Fruit fly (Drosophila melanogaster) whole organism, prepupa: ENCODE results near the gene BBIP1.

Experiments used
- Blimp-1 ChIP-seq: fragments of 200-800 bp; sonication (Bioruptor generic); optimal IDR thresholded peaks from 3 replicates; lab custom pipeline; 2017; ENCODE audit warnings: missing biosample characterization, missing genetic modification characterization, mild to moderate bottlenecking, moderate library complexity, missing genetic modification reagents
- CG10631 ChIP-seq: fragments of 200-800 bp; sonication (Bioruptor generic); optimal IDR thresholded peaks from 2 replicates; lab custom pipeline; 2016; ENCODE audit warnings: missing biosample characterization, missing genetic modification characterization
- CG10669 ChIP-seq: fragments of 200-800 bp; sonication (Bioruptor generic); optimal IDR thresholded peaks from 3 replicates; lab custom pipeline; 2018; ENCODE audit warnings: missing biosample characterization, mild to moderate bottlenecking, missing genetic modification characterization, moderate library complexity
- CG11294 ChIP-seq: fragments of 200-800 bp; sonication (Bioruptor generic); IDR thresholded peaks from 2 replicates; pipeline ENCODE4 v1.3.6; 2022; ENCODE audit warnings: missing biosample characterization, missing genetic modification characterization
- CG11762 ChIP-seq: fragments of 200-800 bp; sonication (Bioruptor generic); optimal IDR thresholded peaks from 3 replicates; lab custom pipeline; 2016; ENCODE audit warnings: missing biosample characterization, missing genetic modification characterization; ENCODE audit not compliant: insufficient read depth
- CG11902 ChIP-seq: fragments of 200-800 bp; sonication (Bioruptor generic); optimal IDR thresholded peaks from 3 replicates; lab custom pipeline; 2016; ENCODE audit warnings: missing biosample characterization, missing genetic modification characterization
- CG31627 ChIP-seq: fragments of 200-800 bp; sonication (Bioruptor generic); optimal IDR thresholded peaks from 3 replicates; lab custom pipeline; 2016; ENCODE audit warnings: missing biosample characterization, missing genetic modification characterization
- CG32006 ChIP-seq: fragments of 200-800 bp; sonication (Bioruptor generic); optimal IDR thresholded peaks from 3 replicates; lab custom pipeline; 2017; ENCODE audit warnings: missing biosample characterization, mild to moderate bottlenecking, missing genetic modification characterization
- CG34406 ChIP-seq: fragments of 200-800 bp; sonication (Bioruptor generic); optimal IDR thresholded peaks from 3 replicates; lab custom pipeline; 2016; ENCODE audit warnings: missing biosample characterization, missing genetic modification characterization
- CG3919 ChIP-seq: fragments of 200-800 bp; sonication (Bioruptor generic); optimal IDR thresholded peaks from 3 replicates; lab custom pipeline; 2016; ENCODE audit warnings: missing biosample characterization, missing genetic modification characterization
- CG4318 ChIP-seq: fragments of 200-800 bp; sonication (Bioruptor generic); optimal IDR thresholded peaks from 3 replicates; lab custom pipeline; 2017; ENCODE audit warnings: missing biosample characterization, mild to moderate bottlenecking, missing genetic modification characterization
- CG6163 ChIP-seq: fragments of 200-800 bp; sonication (Bioruptor generic); IDR thresholded peaks from 3 replicates; pipeline ENCODE4 v1.3.6; 2022; ENCODE audit warnings: missing biosample characterization, missing genetic modification characterization
- CG6276 ChIP-seq: fragments of 200-800 bp; sonication (Bioruptor generic); optimal IDR thresholded peaks from 2 replicates; lab custom pipeline; 2017; ENCODE audit warnings: missing biosample characterization, mild to moderate bottlenecking, missing genetic modification characterization
- CG6792 ChIP-seq: fragments of 200-800 bp; sonication (Bioruptor generic); optimal IDR thresholded peaks from 3 replicates; lab custom pipeline; 2016; ENCODE audit warnings: missing biosample characterization, missing genetic modification characterization
- CG6808 ChIP-seq: fragments of 200-800 bp; sonication (Bioruptor generic); optimal IDR thresholded peaks from 3 replicates; lab custom pipeline; 2017; ENCODE audit warnings: missing biosample characterization, missing genetic modification characterization, mild to moderate bottlenecking, moderate library complexity, missing genetic modification reagents
- CG8119 ChIP-seq: fragments of 200-800 bp; sonication (Bioruptor generic); IDR thresholded peaks from 3 replicates; pipeline ENCODE4 v1.3.6; 2022; ENCODE audit warnings: missing biosample characterization, missing genetic modification characterization
- CG8319 ChIP-seq: fragments of 200-800 bp; sonication (Bioruptor generic); optimal IDR thresholded peaks from 3 replicates; lab custom pipeline; 2016; ENCODE audit warnings: missing biosample characterization, missing genetic modification characterization
- CG8632 ChIP-seq: fragments of 200-800 bp; sonication (Bioruptor generic); optimal IDR thresholded peaks from 3 replicates; lab custom pipeline; 2016; ENCODE audit warnings: missing biosample characterization, missing genetic modification characterization
- CG9139 ChIP-seq: fragments of 200-800 bp; sonication (Bioruptor generic); optimal IDR thresholded peaks from 3 replicates; lab custom pipeline; 2017; ENCODE audit warnings: missing biosample characterization, mild to moderate bottlenecking, missing genetic modification characterization
- Eip75B ChIP-seq: fragments of 200-800 bp; sonication (Bioruptor generic); optimal IDR thresholded peaks from 3 replicates; lab custom pipeline; 2016; ENCODE audit warnings: missing biosample characterization, missing genetic modification characterization
- Eip78C ChIP-seq: fragments of 200-800 bp; sonication (Bioruptor generic); peaks from one replicate; lab custom pipeline; 2016; ENCODE audit warnings: missing biosample characterization, missing genetic modification characterization
- Eip93F ChIP-seq: fragments of 200-800 bp; sonication (Bioruptor generic); optimal IDR thresholded peaks from 2 replicates; lab custom pipeline; 2016; ENCODE audit warnings: missing biosample characterization, mild to moderate bottlenecking, missing genetic modification characterization
- Ets21C ChIP-seq: fragments of 200-800 bp; sonication (Bioruptor generic); optimal IDR thresholded peaks from 3 replicates; lab custom pipeline; 2016; ENCODE audit warnings: missing biosample characterization, missing genetic modification characterization
- Ets96B ChIP-seq: fragments of 200-800 bp; optimal IDR thresholded peaks from 2 replicates; lab custom pipeline; 2019; ENCODE audit warnings: missing biosample characterization, mild to moderate bottlenecking, missing genetic modification characterization, moderate library complexity
- Gug ChIP-seq: fragments of 200-800 bp; sonication (Bioruptor generic); IDR thresholded peaks from 2 replicates; pipeline ENCODE4 v1.3.6; 2022; ENCODE audit warnings: missing biosample characterization, missing genetic modification characterization
- Hr38 ChIP-seq: sonication (Bioruptor generic); optimal IDR thresholded peaks from 2 replicates; lab custom pipeline; 2016; ENCODE audit warnings: missing biosample characterization, missing genetic modification characterization
- Hr39 ChIP-seq: fragments of 200-800 bp; sonication (Bioruptor generic); optimal IDR thresholded peaks from 2 replicates; lab custom pipeline; 2016; ENCODE audit warnings: missing biosample characterization, missing genetic modification characterization
- Hr4 ChIP-seq: fragments of 200-800 bp; sonication (Bioruptor generic); optimal IDR thresholded peaks from 3 replicates; lab custom pipeline; 2016; ENCODE audit warnings: missing biosample characterization, missing genetic modification characterization
- Lpt ChIP-seq: fragments of 200-800 bp; sonication (Bioruptor generic); optimal IDR thresholded peaks from 3 replicates; lab custom pipeline; 2016; ENCODE audit warnings: missing biosample characterization, missing genetic modification characterization
- Met ChIP-seq: fragments of 200-800 bp; sonication (Bioruptor generic); optimal IDR thresholded peaks from 3 replicates; lab custom pipeline; 2016; ENCODE audit warnings: missing biosample characterization, missing genetic modification characterization
- OdsH ChIP-seq: fragments of 200-800 bp; sonication (Bioruptor generic); optimal IDR thresholded peaks from 3 replicates; lab custom pipeline; 2016; ENCODE audit warnings: missing biosample characterization, missing genetic modification characterization
- Smox ChIP-seq: fragments of 200-800 bp; sonication (Bioruptor generic); optimal IDR thresholded peaks from 3 replicates; lab custom pipeline; 2016; ENCODE audit warnings: missing biosample characterization, missing genetic modification characterization
- Sox102F ChIP-seq: fragments of 200-800 bp; sonication (Bioruptor generic); optimal IDR thresholded peaks from 2 replicates; lab custom pipeline; 2016; ENCODE audit warnings: missing biosample characterization, mild to moderate bottlenecking, missing genetic modification characterization
- Sox14 ChIP-seq: fragments of 200-800 bp; sonication (Bioruptor generic); optimal IDR thresholded peaks from 3 replicates; lab custom pipeline; 2016; ENCODE audit warnings: missing biosample characterization, missing genetic modification characterization
- Sox15 ChIP-seq: fragments of 200-800 bp; sonication (Bioruptor generic); optimal IDR thresholded peaks from 3 replicates; lab custom pipeline; 2016; ENCODE audit warnings: missing biosample characterization, missing genetic modification characterization
- achi ChIP-seq: fragments of 200-800 bp; sonication (Bioruptor generic); optimal IDR thresholded peaks from 3 replicates; lab custom pipeline; 2016; ENCODE audit warnings: missing biosample characterization, missing genetic modification characterization
- acj6 ChIP-seq: fragments of 200-800 bp; sonication (Bioruptor generic); optimal IDR thresholded peaks from 3 replicates; lab custom pipeline; 2016; ENCODE audit warnings: missing biosample characterization, missing genetic modification characterization
- cyc ChIP-seq: fragments of 200-800 bp; sonication (Bioruptor generic); optimal IDR thresholded peaks from 3 replicates; lab custom pipeline; 2016; ENCODE audit warnings: missing biosample characterization, missing genetic modification characterization
- dac ChIP-seq: fragments of 200-800 bp; sonication (Bioruptor generic); optimal IDR thresholded peaks from 2 replicates; lab custom pipeline; 2017; ENCODE audit warnings: missing biosample characterization, mild to moderate bottlenecking, missing genetic modification characterization
- dsx ChIP-seq: fragments of 200-800 bp; optimal IDR thresholded peaks from 3 replicates; lab custom pipeline; 2019; ENCODE audit warnings: missing biosample characterization, mild to moderate bottlenecking, missing genetic modification characterization, moderate library complexity; ENCODE audit not compliant: poor library complexity, severe bottlenecking
- eg ChIP-seq: fragments of 200-800 bp; sonication (Bioruptor generic); IDR thresholded peaks from 3 replicates; pipeline ENCODE4 v1.3.6; 2022; ENCODE audit warnings: missing biosample characterization, missing genetic modification characterization
- fd85E ChIP-seq: fragments of 200-800 bp; sonication (Bioruptor generic); optimal IDR thresholded peaks from 3 replicates; lab custom pipeline; 2016; ENCODE audit warnings: missing biosample characterization, missing genetic modification characterization
- fkh ChIP-seq: fragments of 200-800 bp; sonication (Bioruptor generic); optimal IDR thresholded peaks from 3 replicates; lab custom pipeline; 2017; ENCODE audit warnings: missing biosample characterization, mild to moderate bottlenecking, missing genetic modification characterization, moderate library complexity
- lz ChIP-seq: fragments of 200-800 bp; sonication (Bioruptor generic); optimal IDR thresholded peaks from 3 replicates; lab custom pipeline; 2016; ENCODE audit warnings: missing biosample characterization, missing genetic modification characterization
- net ChIP-seq: fragments of 200-800 bp; sonication (Bioruptor generic); optimal IDR thresholded peaks from 3 replicates; lab custom pipeline; 2016; ENCODE audit warnings: missing biosample characterization, missing genetic modification characterization
- pdm3 ChIP-seq: fragments of 200-800 bp; sonication (Bioruptor generic); optimal IDR thresholded peaks from 3 replicates; lab custom pipeline; 2016; ENCODE audit warnings: missing biosample characterization, missing genetic modification characterization
- spab ChIP-seq: fragments of 200-800 bp; sonication (Bioruptor generic); optimal IDR thresholded peaks from 2 replicates; lab custom pipeline; 2017; ENCODE audit warnings: missing biosample characterization, mild to moderate bottlenecking, missing genetic modification characterization, missing genetic modification reagents
- ss ChIP-seq, 2 experiments: fragments of 200-800 bp; sonication (Bioruptor generic); optimal IDR thresholded peaks; 2 replicates in 1 of 2; 3 replicates in 1 of 2; lab custom pipeline; 2017 to 2018; ENCODE audit warnings: mild to moderate bottlenecking in 2 of 2, missing biosample characterization in 2 of 2, missing genetic modification characterization in 2 of 2, moderate library complexity in 1 of 2
- svp ChIP-seq: fragments of 200-800 bp; sonication (Bioruptor generic); peaks from one replicate; lab custom pipeline; 2016; ENCODE audit warnings: missing biosample characterization, missing genetic modification characterization
- vri ChIP-seq: fragments of 200-800 bp; sonication (Bioruptor generic); optimal IDR thresholded peaks from 3 replicates; lab custom pipeline; 2016; ENCODE audit warnings: missing biosample characterization, mild to moderate bottlenecking, missing genetic modification characterization

The BBIP1 gene

DNA sequence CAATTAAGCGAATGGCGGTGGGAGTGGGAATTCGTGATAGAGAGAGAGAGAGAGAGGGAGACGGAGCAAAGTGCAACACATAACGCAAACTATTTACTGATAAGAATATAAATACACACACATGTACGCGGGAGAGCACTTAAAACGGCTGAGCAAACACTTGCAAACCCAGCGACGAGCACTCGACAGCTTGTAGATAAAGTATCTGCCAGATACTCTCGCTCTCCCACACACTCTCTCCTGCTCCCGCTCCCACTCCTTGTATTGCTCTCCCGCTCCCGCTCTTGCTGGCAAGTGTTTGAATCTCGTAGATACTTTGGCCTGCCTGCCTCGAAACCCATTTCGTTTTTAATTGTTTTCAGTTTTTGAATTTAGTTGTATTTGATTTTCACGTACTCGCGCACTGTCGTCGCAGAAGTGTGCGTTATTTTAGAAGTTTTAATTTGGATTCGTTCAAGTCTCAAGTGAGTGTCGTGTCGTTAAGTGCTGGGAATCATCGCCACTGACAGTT, 24.1 kb downstream of the BBIP1 start (continued):
- peak; percentile 95 for TF ChIP-seq fkh (GFP tag; lab: Kevin White, UChicago)
- peak; percentile 62 for TF ChIP-seq Lpt
- TF ChIP-seq CG6163 (GFP tag; lab: Robert Waterston, UW) = peak; percentile 88
- peak; percentile 88 for TF ChIP-seq CG9139
- TF ChIP-seq Hr39 (GFP tag; lab: Kevin White, UChicago) = no peak
- TF ChIP-seq lz = no peak
- TF ChIP-seq CG6792 (GFP tag; lab: Kevin White, UChicago) = no peak
- no peak for TF ChIP-seq CG34406 (GFP tag; lab: Kevin White, UChicago)
- TF ChIP-seq achi = peak; percentile 50
- TF ChIP-seq acj6 (GFP tag; lab: Kevin White, UChicago) = no peak
- no peak; the same call in 1 of the 2 replicates for TF ChIP-seq CG11294 (GFP tag; lab: Robert Waterston, UW)
- TF ChIP-seq Sox15 (GFP tag; lab: Kevin White, UChicago) = no peak
- TF ChIP-seq CG11902 (GFP tag; lab: Kevin White, UChicago) = no peak
- TF ChIP-seq CG8119 = peak; percentile 71; the same call in 2 of the 3 replicates
- no peak for TF ChIP-seq Eip93F (GFP tag; lab: Kevin White, UChicago)
- TF ChIP-seq OdsH = no peak
- peak; percentile 21 for TF ChIP-seq CG32006 (GFP tag; lab: Kevin White, UChicago)
- peak; percentile 71; the same call in 2 of the 3 replicates for TF ChIP-seq eg (GFP tag; lab: Robert Waterston, UW)
- peak; percentile 28 for TF ChIP-seq CG10669 (GFP tag; lab: Kevin White, UChicago)
- no peak for TF ChIP-seq CG31627
- peak; percentile 11 for TF ChIP-seq dac (GFP tag; lab: Kevin White, UChicago)
- peak; percentile 53 for TF ChIP-seq CG3919
- TF ChIP-seq ss (GFP tag; optimal IDR thresholded peaks at IDR 0.05; lab: Kevin White, UChicago) = peak; percentile 79 to 82
- TF ChIP-seq Smox (GFP tag; lab: Kevin White, UChicago) = no peak
- TF ChIP-seq Eip78C (GFP tag; lab: Kevin White, UChicago) = peak; percentile 53
- TF ChIP-seq dsx = peak; percentile 20
- TF ChIP-seq Ets21C = no peak
- peak; percentile 14 for TF ChIP-seq fd85E (GFP tag; lab: Kevin White, UChicago)
- TF ChIP-seq CG4318 (GFP tag; lab: Kevin White, UChicago) = no peak
- no peak for TF ChIP-seq CG8319
- no peak for TF ChIP-seq Hr38 (GFP tag; lab: Kevin White, UChicago)
- TF ChIP-seq pdm3 (GFP tag; lab: Kevin White, UChicago) = no peak
- TF ChIP-seq net = peak; percentile 24
- TF ChIP-seq CG6808 = peak; percentile 76
- TF ChIP-seq CG10631 (GFP tag; lab: Kevin White, UChicago) = no peak
- peak; percentile 6 for TF ChIP-seq Ets96B

DNA sequence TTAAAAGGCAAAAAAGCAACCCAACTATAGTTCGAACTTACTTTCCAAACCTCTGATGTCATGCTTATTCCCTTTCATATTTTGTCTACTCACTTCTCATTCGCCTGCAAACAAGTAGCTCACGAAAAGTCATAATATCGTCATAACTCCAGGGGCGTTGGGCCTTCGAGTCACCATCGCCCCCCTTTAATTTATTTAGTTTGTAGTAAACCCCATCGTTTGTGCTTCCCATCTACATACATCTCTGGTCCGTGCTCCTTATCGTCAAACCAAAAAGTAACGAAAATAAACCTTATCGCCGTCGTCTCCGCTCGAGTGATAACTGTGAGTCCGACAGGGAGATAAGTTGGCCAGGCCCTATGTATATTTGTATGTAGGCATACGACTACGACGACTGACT, 24.8 kb downstream of the BBIP1 start:
- TF ChIP-seq OdsH = peak; percentile 7
- peak; percentile 21 for TF ChIP-seq Hr4 (GFP tag; lab: Kevin White, UChicago)
- peak; percentile 60 for TF ChIP-seq Sox14 (GFP tag; lab: Kevin White, UChicago)
- TF ChIP-seq Eip78C (GFP tag; lab: Kevin White, UChicago) = peak; percentile 70
- TF ChIP-seq fkh (GFP tag; lab: Kevin White, UChicago) = peak; percentile 75
- TF ChIP-seq Sox15 (GFP tag; lab: Kevin White, UChicago) = no peak
- no peak for TF ChIP-seq net
- no peak for TF ChIP-seq CG8632
- TF ChIP-seq svp (GFP tag; lab: Kevin White, UChicago) = peak; percentile 89
- peak; percentile 9 for TF ChIP-seq CG3919
- no peak for TF ChIP-seq spab
- peak; percentile 41 for TF ChIP-seq lz
- TF ChIP-seq achi = peak; percentile 39
- TF ChIP-seq CG8119 = no peak
- no peak for TF ChIP-seq Eip75B (GFP tag; lab: Kevin White, UChicago)
- no peak for TF ChIP-seq dac (GFP tag; lab: Kevin White, UChicago)
- peak; percentile 66 for TF ChIP-seq Hr39 (GFP tag; lab: Kevin White, UChicago)
- TF ChIP-seq vri (GFP tag; lab: Kevin White, UChicago) = peak; percentile 96
- peak; percentile 60 for TF ChIP-seq cyc (GFP tag; lab: Kevin White, UChicago)
- peak; percentile 39 for TF ChIP-seq CG6792 (GFP tag; lab: Kevin White, UChicago)
- no peak for TF ChIP-seq CG6276
- peak; percentile 52; the same call in 2 of the 3 replicates for TF ChIP-seq CG6163 (GFP tag; lab: Robert Waterston, UW)
- TF ChIP-seq acj6 (GFP tag; lab: Kevin White, UChicago) = peak; percentile 19
- TF ChIP-seq Met = peak; percentile 71
- TF ChIP-seq CG31627 = peak; percentile 60
- TF ChIP-seq Sox102F (GFP tag; lab: Kevin White, UChicago) = peak; percentile 61
- TF ChIP-seq Gug (GFP tag; lab: Robert Waterston, UW) = no peak
- TF ChIP-seq pdm3 (GFP tag; lab: Kevin White, UChicago) = no peak
- TF ChIP-seq Blimp-1 (GFP tag; lab: Kevin White, UChicago) = peak; percentile 15
- TF ChIP-seq CG11762 (GFP tag; lab: Kevin White, UChicago) = no peak
